Fruit fly (Drosophila melanogaster) whole organism, prepupa: ENCODE measurements around the gene CG12523.

ENCODE experiments used
- CG10631 ChIP-seq: fragments of 200-800 bp; sonication (Bioruptor generic); optimal IDR thresholded peaks from 2 replicates; lab custom pipeline; 2016; ENCODE audit warnings: missing biosample characterization, missing genetic modification characterization
- CG11294 ChIP-seq: fragments of 200-800 bp; sonication (Bioruptor generic); IDR thresholded peaks from 2 replicates; pipeline ENCODE4 v1.3.6; 2022; ENCODE audit warnings: missing biosample characterization, missing genetic modification characterization
- CG11762 ChIP-seq: fragments of 200-800 bp; sonication (Bioruptor generic); optimal IDR thresholded peaks from 3 replicates; lab custom pipeline; 2016; ENCODE audit warnings: missing biosample characterization, missing genetic modification characterization; ENCODE audit not compliant: insufficient read depth
- CG15336 ChIP-seq: fragments of 200-800 bp; sonication (Bioruptor generic); IDR thresholded peaks from 2 replicates; pipeline ENCODE4 v1.3.6; 2022; ENCODE audit warnings: missing biosample characterization, missing genetic modification characterization
- CG1621 ChIP-seq: fragments of 200-800 bp; sonication (Bioruptor generic); optimal IDR thresholded peaks from 3 replicates; lab custom pipeline; 2018; ENCODE audit warnings: missing biosample characterization, mild to moderate bottlenecking, missing genetic modification characterization
- CG16779 ChIP-seq: fragments of 200-800 bp; sonication (Bioruptor generic); optimal IDR thresholded peaks from 3 replicates; lab custom pipeline; 2017; ENCODE audit warnings: missing biosample characterization, mild to moderate bottlenecking, missing genetic modification characterization
- CG3032 ChIP-seq: fragments of 200-800 bp; optimal IDR thresholded peaks from 2 replicates; lab custom pipeline; 2019; ENCODE audit warnings: missing biosample characterization, mild to moderate bottlenecking, missing genetic modification characterization, moderate library complexity
- CG31627 ChIP-seq: fragments of 200-800 bp; sonication (Bioruptor generic); optimal IDR thresholded peaks from 3 replicates; lab custom pipeline; 2016; ENCODE audit warnings: missing biosample characterization, missing genetic modification characterization
- CG32006 ChIP-seq: fragments of 200-800 bp; sonication (Bioruptor generic); optimal IDR thresholded peaks from 3 replicates; lab custom pipeline; 2017; ENCODE audit warnings: missing biosample characterization, mild to moderate bottlenecking, missing genetic modification characterization
- CG34406 ChIP-seq: fragments of 200-800 bp; sonication (Bioruptor generic); optimal IDR thresholded peaks from 3 replicates; lab custom pipeline; 2016; ENCODE audit warnings: missing biosample characterization, missing genetic modification characterization
- CG3919 ChIP-seq: fragments of 200-800 bp; sonication (Bioruptor generic); optimal IDR thresholded peaks from 3 replicates; lab custom pipeline; 2016; ENCODE audit warnings: missing biosample characterization, missing genetic modification characterization
- CG4318 ChIP-seq: fragments of 200-800 bp; sonication (Bioruptor generic); optimal IDR thresholded peaks from 3 replicates; lab custom pipeline; 2017; ENCODE audit warnings: missing biosample characterization, mild to moderate bottlenecking, missing genetic modification characterization
- CG6276 ChIP-seq: fragments of 200-800 bp; sonication (Bioruptor generic); optimal IDR thresholded peaks from 2 replicates; lab custom pipeline; 2017; ENCODE audit warnings: missing biosample characterization, mild to moderate bottlenecking, missing genetic modification characterization
- CG6792 ChIP-seq: fragments of 200-800 bp; sonication (Bioruptor generic); optimal IDR thresholded peaks from 3 replicates; lab custom pipeline; 2016; ENCODE audit warnings: missing biosample characterization, missing genetic modification characterization
- CG6808 ChIP-seq: fragments of 200-800 bp; sonication (Bioruptor generic); optimal IDR thresholded peaks from 3 replicates; lab custom pipeline; 2017; ENCODE audit warnings: missing biosample characterization, missing genetic modification characterization, mild to moderate bottlenecking, moderate library complexity, missing genetic modification reagents
- CG6854 ChIP-seq: fragments of 200-800 bp; sonication (Bioruptor generic); optimal IDR thresholded peaks from 2 replicates; lab custom pipeline; 2017; ENCODE audit warnings: missing biosample characterization, mild to moderate bottlenecking, missing genetic modification characterization
- CG8119 ChIP-seq: fragments of 200-800 bp; sonication (Bioruptor generic); IDR thresholded peaks from 3 replicates; pipeline ENCODE4 v1.3.6; 2022; ENCODE audit warnings: missing biosample characterization, missing genetic modification characterization
- CG8319 ChIP-seq: fragments of 200-800 bp; sonication (Bioruptor generic); optimal IDR thresholded peaks from 3 replicates; lab custom pipeline; 2016; ENCODE audit warnings: missing biosample characterization, missing genetic modification characterization
- CG8632 ChIP-seq: fragments of 200-800 bp; sonication (Bioruptor generic); optimal IDR thresholded peaks from 3 replicates; lab custom pipeline; 2016; ENCODE audit warnings: missing biosample characterization, missing genetic modification characterization
- Eip75B ChIP-seq: fragments of 200-800 bp; sonication (Bioruptor generic); optimal IDR thresholded peaks from 3 replicates; lab custom pipeline; 2016; ENCODE audit warnings: missing biosample characterization, missing genetic modification characterization
- Eip78C ChIP-seq: fragments of 200-800 bp; sonication (Bioruptor generic); peaks from one replicate; lab custom pipeline; 2016; ENCODE audit warnings: missing biosample characterization, missing genetic modification characterization
- Ets21C ChIP-seq: fragments of 200-800 bp; sonication (Bioruptor generic); optimal IDR thresholded peaks from 3 replicates; lab custom pipeline; 2016; ENCODE audit warnings: missing biosample characterization, missing genetic modification characterization
- Ets96B ChIP-seq: fragments of 200-800 bp; optimal IDR thresholded peaks from 2 replicates; lab custom pipeline; 2019; ENCODE audit warnings: missing biosample characterization, mild to moderate bottlenecking, missing genetic modification characterization, moderate library complexity
- Gug ChIP-seq: fragments of 200-800 bp; sonication (Bioruptor generic); IDR thresholded peaks from 2 replicates; pipeline ENCODE4 v1.3.6; 2022; ENCODE audit warnings: missing biosample characterization, missing genetic modification characterization
- Hr39 ChIP-seq: fragments of 200-800 bp; sonication (Bioruptor generic); optimal IDR thresholded peaks from 2 replicates; lab custom pipeline; 2016; ENCODE audit warnings: missing biosample characterization, missing genetic modification characterization
- Hr4 ChIP-seq: fragments of 200-800 bp; sonication (Bioruptor generic); optimal IDR thresholded peaks from 3 replicates; lab custom pipeline; 2016; ENCODE audit warnings: missing biosample characterization, missing genetic modification characterization
- Lpt ChIP-seq: fragments of 200-800 bp; sonication (Bioruptor generic); optimal IDR thresholded peaks from 3 replicates; lab custom pipeline; 2016; ENCODE audit warnings: missing biosample characterization, missing genetic modification characterization
- Met ChIP-seq: fragments of 200-800 bp; sonication (Bioruptor generic); optimal IDR thresholded peaks from 3 replicates; lab custom pipeline; 2016; ENCODE audit warnings: missing biosample characterization, missing genetic modification characterization
- Smox ChIP-seq: fragments of 200-800 bp; sonication (Bioruptor generic); optimal IDR thresholded peaks from 3 replicates; lab custom pipeline; 2016; ENCODE audit warnings: missing biosample characterization, missing genetic modification characterization
- Sox14 ChIP-seq: fragments of 200-800 bp; sonication (Bioruptor generic); optimal IDR thresholded peaks from 3 replicates; lab custom pipeline; 2016; ENCODE audit warnings: missing biosample characterization, missing genetic modification characterization
- Sox15 ChIP-seq: fragments of 200-800 bp; sonication (Bioruptor generic); optimal IDR thresholded peaks from 3 replicates; lab custom pipeline; 2016; ENCODE audit warnings: missing biosample characterization, missing genetic modification characterization
- achi ChIP-seq: fragments of 200-800 bp; sonication (Bioruptor generic); optimal IDR thresholded peaks from 3 replicates; lab custom pipeline; 2016; ENCODE audit warnings: missing biosample characterization, missing genetic modification characterization
- cyc ChIP-seq: fragments of 200-800 bp; sonication (Bioruptor generic); optimal IDR thresholded peaks from 3 replicates; lab custom pipeline; 2016; ENCODE audit warnings: missing biosample characterization, missing genetic modification characterization
- dac ChIP-seq: fragments of 200-800 bp; sonication (Bioruptor generic); optimal IDR thresholded peaks from 2 replicates; lab custom pipeline; 2017; ENCODE audit warnings: missing biosample characterization, mild to moderate bottlenecking, missing genetic modification characterization
- dsx ChIP-seq: fragments of 200-800 bp; optimal IDR thresholded peaks from 3 replicates; lab custom pipeline; 2019; ENCODE audit warnings: missing biosample characterization, mild to moderate bottlenecking, missing genetic modification characterization, moderate library complexity; ENCODE audit not compliant: poor library complexity, severe bottlenecking
- eg ChIP-seq: fragments of 200-800 bp; sonication (Bioruptor generic); IDR thresholded peaks from 3 replicates; pipeline ENCODE4 v1.3.6; 2022; ENCODE audit warnings: missing biosample characterization, missing genetic modification characterization
- fd59A ChIP-seq: fragments of 200-800 bp; sonication (Bioruptor generic); optimal IDR thresholded peaks from 2 replicates; lab custom pipeline; 2017; ENCODE audit warnings: missing biosample characterization, mild to moderate bottlenecking, missing genetic modification characterization, missing genetic modification reagents
- fd85E ChIP-seq: fragments of 200-800 bp; sonication (Bioruptor generic); optimal IDR thresholded peaks from 3 replicates; lab custom pipeline; 2016; ENCODE audit warnings: missing biosample characterization, missing genetic modification characterization
- pdm3 ChIP-seq: fragments of 200-800 bp; sonication (Bioruptor generic); optimal IDR thresholded peaks from 3 replicates; lab custom pipeline; 2016; ENCODE audit warnings: missing biosample characterization, missing genetic modification characterization
- salr ChIP-seq, 2 experiments: fragments of 200-800 bp; sonication (Bioruptor generic); optimal IDR thresholded peaks; 3 replicates each; lab custom pipeline; 2016 to 2018; ENCODE audit warnings: missing biosample characterization in 2 of 2, missing genetic modification characterization in 2 of 2, mild to moderate bottlenecking in 1 of 2
- spab ChIP-seq: fragments of 200-800 bp; sonication (Bioruptor generic); optimal IDR thresholded peaks from 2 replicates; lab custom pipeline; 2017; ENCODE audit warnings: missing biosample characterization, mild to moderate bottlenecking, missing genetic modification characterization, missing genetic modification reagents
- ss ChIP-seq, 2 experiments: fragments of 200-800 bp; sonication (Bioruptor generic); optimal IDR thresholded peaks; 2 replicates in 1 of 2; 3 replicates in 1 of 2; lab custom pipeline; 2017 to 2018; ENCODE audit warnings: mild to moderate bottlenecking in 2 of 2, missing biosample characterization in 2 of 2, missing genetic modification characterization in 2 of 2, moderate library complexity in 1 of 2
- topi ChIP-seq: fragments of 200-800 bp; sonication (Bioruptor generic); optimal IDR thresholded peaks from 3 replicates; lab custom pipeline; 2016; ENCODE audit warnings: missing biosample characterization, missing genetic modification characterization
- vri ChIP-seq: fragments of 200-800 bp; sonication (Bioruptor generic); optimal IDR thresholded peaks from 3 replicates; lab custom pipeline; 2016; ENCODE audit warnings: missing biosample characterization, mild to moderate bottlenecking, missing genetic modification characterization

The CG12523 gene

dm6 chr3L:10793889-10794478 lies 7.0 kb upstream of the CG12523 start (continued):
- TF ChIP-seq topi (GFP tag; lab: Kevin White, UChicago) = peak; percentile 74
- peak; percentile 97 for TF ChIP-seq CG32006 (GFP tag; lab: Kevin White, UChicago)
- peak; percentile 38 for TF ChIP-seq vri
- TF ChIP-seq CG8632 (GFP tag; lab: Kevin White, UChicago) = peak; percentile 24
- no peak for TF ChIP-seq CG8319
- peak; percentile 94 for TF ChIP-seq CG15336 (GFP tag; lab: Robert Waterston, UW)
- TF ChIP-seq Ets96B (tag; lab: Kevin White, UChicago) = peak; percentile 19
- TF ChIP-seq CG31627 = peak; percentile 69
- TF ChIP-seq CG11294 (GFP tag; lab: Robert Waterston, UW) = peak; percentile 67
- TF ChIP-seq spab (GFP tag; lab: Kevin White, UChicago) = peak; percentile 12
- peak; percentile 94 for TF ChIP-seq CG4318 (GFP tag; lab: Kevin White, UChicago)
- no peak for TF ChIP-seq fd85E (GFP tag; lab: Kevin White, UChicago)
- peak; percentile 49 for TF ChIP-seq CG34406 (GFP tag; lab: Kevin White, UChicago)
- no peak for TF ChIP-seq CG1621 (tag; lab: Kevin White, UChicago)

- TF ChIP-seq dac (GFP tag; lab: Kevin White, UChicago) (peak; percentile 56), CG3032 (no peak), dsx (no peak), CG6276 (GFP tag; lab: Kevin White, UChicago) (peak; percentile 46), Hr4 (GFP tag; lab: Kevin White, UChicago) (peak; percentile 71), CG32006 (GFP tag; lab: Kevin White, UChicago) (peak; percentile 83), CG15336 (GFP tag; lab: Robert Waterston, UW) (peak; percentile 36; the same call in 1 of the 2 replicates), CG8119 (GFP tag; lab: Robert Waterston, UW) (0 out of 3 replicates have a peak, but pooled peaks have one; percentile 15), Eip75B (GFP tag; lab: Kevin White, UChicago) (no peak), eg (GFP tag; lab: Robert Waterston, UW) (0 out of 3 replicates have a peak, but pooled peaks have one; percentile 12), achi (GFP tag; lab: Kevin White, UChicago) (peak; percentile 17), pdm3 (peak; percentile 31), CG4318 (GFP tag; lab: Kevin White, UChicago) (peak; percentile 71), Eip78C (GFP tag; lab: Kevin White, UChicago) (peak; percentile 72)
- TF ChIP-seq, all 60 proteins: peak for 11
Observed at dm6 chr3L:10795911-10796310, 5.1 kb upstream of the CG12523 start.

- TF ChIP-seq CG8119 (GFP tag; lab: Robert Waterston, UW) (no peak), salr (GFP tag; optimal IDR thresholded peaks at IDR 0.05; lab: Kevin White, UChicago) (no peak), CG6808 (no peak), Met (peak; percentile 48), CG6792 (GFP tag; lab: Kevin White, UChicago) (peak; percentile 36), Smox (GFP tag; lab: Kevin White, UChicago) (peak; percentile 33), Sox15 (peak; percentile 24), topi (GFP tag; lab: Kevin White, UChicago) (peak; percentile 45), fd85E (GFP tag; lab: Kevin White, UChicago) (no peak), dsx (peak; percentile 4), Hr39 (GFP tag; lab: Kevin White, UChicago) (peak; percentile 30), CG3919 (GFP tag; lab: Kevin White, UChicago) (peak; percentile 51), CG4318 (GFP tag; lab: Kevin White, UChicago) (no peak), CG16779 (no peak), CG6854 (GFP tag; lab: Kevin White, UChicago) (no peak), CG8319 (peak; percentile 18), eg (GFP tag; lab: Robert Waterston, UW) (no peak), CG11762 (no peak), CG6276 (GFP tag; lab: Kevin White, UChicago) (no peak), fd59A (no peak), spab (GFP tag; lab: Kevin White, UChicago) (no peak), Eip78C (GFP tag; lab: Kevin White, UChicago) (peak; percentile 85), CG10631 (GFP tag; lab: Kevin White, UChicago) (peak; percentile 24), CG15336 (GFP tag; lab: Robert Waterston, UW) (0 out of 2 replicates have a peak, but pooled peaks have one; percentile 25), achi (GFP tag; lab: Kevin White, UChicago) (peak; percentile 43), Gug (no peak), cyc (GFP tag; lab: Kevin White, UChicago) (peak; percentile 35), Sox14 (GFP tag; lab: Kevin White, UChicago) (peak; percentile 20), ss (GFP tag; optimal IDR thresholded peaks at IDR 0.05; lab: Kevin White, UChicago) (peak in 1 of 2 experiments; percentile 21), pdm3 (peak; percentile 49), Hr4 (GFP tag; lab: Kevin White, UChicago) (peak; percentile 20), CG32006 (GFP tag; lab: Kevin White, UChicago) (no peak), Ets21C (GFP tag; lab: Kevin White, UChicago) (no peak), Lpt (GFP tag; lab: Kevin White, UChicago) (no peak)
Observed at dm6 chr3L:10799988-10800387, 1.0 kb upstream of the CG12523 start.
